Worm (Caenorhabditis elegans): ENCODE results near the gene ift-139.

The ift-139 gene

ce11 chrIII:6011310-6011709, 28.0 kb downstream of the ift-139 start:
- TF ChIP-seq unc-62 (GFP tag; optimal IDR thresholded peaks at IDR 0.05): no peak

- TF ChIP-seq unc-62 (GFP tag; optimal IDR thresholded peaks at IDR 0.05): no peak
Measured at ce11 chrIII:6008989-6009610, 30.2 kb downstream of the ift-139 start, which contains the start of the genes gcna-1 and eftu-2. Gene gcna-1, minus strand, starts transcription at chrIII:6009084. Gene eftu-2, plus strand, starts transcription at chrIII:6009560.

ce11 chrIII:6006453-6006852, 32.8 kb downstream of the ift-139 start:
- TF ChIP-seq unc-62 (GFP tag; optimal IDR thresholded peaks at IDR 0.05): no peak

ce11 chrIII:6002024-6002423, 37.2 kb downstream of the ift-139 start:
- no peak for TF ChIP-seq unc-62 (GFP tag; optimal IDR thresholded peaks at IDR 0.05)

ce11 chrIII:5999629-6000028, 39.6 kb downstream of the ift-139 start:
- no peak for TF ChIP-seq unc-62 (GFP tag; optimal IDR thresholded peaks at IDR 0.05)

- TF ChIP-seq unc-62 (GFP tag; optimal IDR thresholded peaks at IDR 0.05): no peak
Measured at ce11 chrIII:5998640-5999039, 40.6 kb downstream of the ift-139 start.

- TF ChIP-seq unc-62 (GFP tag; optimal IDR thresholded peaks at IDR 0.05): no peak
Measured at ce11 chrIII:5992913-5993312, 46.4 kb downstream of the ift-139 start, which contains the start of gene T04C9.1. Gene T04C9.1, plus strand, starts transcription at chrIII:5993213.

ce11 chrIII:5992043-5992442, 47.2 kb downstream of the ift-139 start:
- no peak for TF ChIP-seq unc-62 (GFP tag; optimal IDR thresholded peaks at IDR 0.05)

- TF ChIP-seq unc-62 (GFP tag; optimal IDR thresholded peaks at IDR 0.05): no peak
Measured at ce11 chrIII:5991142-5991930, 47.9 kb downstream of the ift-139 start, which contains the start of gene T04C9.2. Gene T04C9.2, plus strand, starts transcription at chrIII:5991880.

ce11 chrIII:5990090-5990489, 49.2 kb downstream of the ift-139 start:
- TF ChIP-seq unc-62 (GFP tag; optimal IDR thresholded peaks at IDR 0.05): no peak

- no peak for TF ChIP-seq unc-62 (GFP tag; optimal IDR thresholded peaks at IDR 0.05)
Measured at ce11 chrIII:5988991-5989726, 50.1 kb downstream of the ift-139 start.

ce11 chrIII:5988461-5988860, 50.8 kb downstream of the ift-139 start:
- no peak for TF ChIP-seq unc-62 (GFP tag; optimal IDR thresholded peaks at IDR 0.05)

- no peak for TF ChIP-seq unc-62 (GFP tag; optimal IDR thresholded peaks at IDR 0.05)
Measured at ce11 chrIII:5988010-5988409, 51.3 kb downstream of the ift-139 start.

- no peak for TF ChIP-seq unc-62 (GFP tag; optimal IDR thresholded peaks at IDR 0.05)
Measured at ce11 chrIII:5985340-5985739, 53.9 kb downstream of the ift-139 start, which contains the start of gene T04C9.3. Gene T04C9.3, plus strand, starts transcription at chrIII:5985640.

ce11 chrIII:5982753-5983390, 56.4 kb downstream of the ift-139 start:
- no peak for TF ChIP-seq unc-62 (GFP tag; optimal IDR thresholded peaks at IDR 0.05)
